Fruit fly (Drosophila melanogaster) S2 (cell line): ENCODE data around the gene CG11927.

Experiments used
- CG8478 ChIP-seq: fragments of >200 bp; optimal IDR thresholded peaks from 2 replicates; lab custom pipeline; 2018
- CTCF ChIP-seq, 2 experiments: fragments of >200 bp; optimal IDR thresholded peaks; 2 replicates each; lab custom pipeline; 2018

DNA sequence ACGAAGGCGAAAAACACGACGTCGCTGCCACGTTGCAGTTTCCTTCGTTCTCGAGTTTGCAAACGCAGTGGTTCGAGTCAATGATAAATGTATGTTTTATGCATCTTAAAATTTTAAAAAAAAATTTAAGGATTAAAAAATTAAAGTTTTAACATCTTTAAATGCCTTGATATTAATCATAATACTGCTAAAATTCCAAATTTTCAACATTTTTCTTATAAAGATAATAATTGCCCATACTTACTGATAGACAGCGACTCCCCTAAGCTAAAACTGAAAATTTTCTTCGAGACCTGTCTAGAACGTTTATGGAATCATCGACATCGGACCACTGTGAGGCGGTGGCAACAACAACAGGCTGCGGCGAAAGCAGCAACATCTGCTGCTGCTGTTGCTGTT lies 26.2 kb upstream of the CG11927 start:
- TF ChIP-seq CTCF (optimal IDR thresholded peaks at IDR 0.05; lab: Kevin White, UChicago), result no peak
- TF ChIP-seq CG8478, result no peak
